Worm (Caenorhabditis elegans): ENCODE measurements around the gene Y75B8A.39.

The Y75B8A.39 gene

DNA sequence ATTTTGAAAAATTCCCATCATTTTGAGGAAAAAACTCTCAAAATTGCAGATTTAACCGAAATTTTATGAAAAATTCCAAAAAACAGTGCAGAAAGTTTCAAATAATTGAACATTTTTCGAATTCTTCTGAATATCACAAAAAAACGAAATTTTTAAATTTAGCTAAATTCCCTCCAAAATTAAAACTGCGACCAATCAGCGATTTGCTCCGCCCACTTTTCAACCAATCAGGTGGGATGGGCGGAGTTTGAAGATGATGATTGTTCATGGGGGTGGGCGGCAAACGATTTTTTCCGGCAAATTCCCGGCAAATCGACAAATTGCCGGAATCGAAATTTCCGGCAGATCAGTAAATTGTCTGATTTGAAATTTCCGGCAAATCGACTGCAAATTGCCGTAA is 21.3 kb downstream of the Y75B8A.39 start:
- no peak for TF ChIP-seq him-1 (tag; optimal IDR thresholded peaks at IDR 0.05)
- TF ChIP-seq Y79H2A.3 (GFP tag; conservative IDR thresholded peaks at IDR 0.05): no peak
- TF ChIP-seq madf-3 (GFP tag; IDR thresholded peaks at IDR 0.05): no peak
- TF ChIP-seq nfyb-1 (GFP tag; IDR thresholded peaks at IDR 0.05): 0 out of 2 replicates have a peak, but pooled peaks have one; percentile 53
- TF ChIP-seq dox-1 (GFP tag; IDR thresholded peaks at IDR 0.05): no peak
- TF ChIP-seq C06A6.2 (GFP tag; conservative IDR thresholded peaks at IDR 0.05): no peak
- TF ChIP-seq F57C9.4 (tag; optimal IDR thresholded peaks at IDR 0.05): no peak

DNA sequence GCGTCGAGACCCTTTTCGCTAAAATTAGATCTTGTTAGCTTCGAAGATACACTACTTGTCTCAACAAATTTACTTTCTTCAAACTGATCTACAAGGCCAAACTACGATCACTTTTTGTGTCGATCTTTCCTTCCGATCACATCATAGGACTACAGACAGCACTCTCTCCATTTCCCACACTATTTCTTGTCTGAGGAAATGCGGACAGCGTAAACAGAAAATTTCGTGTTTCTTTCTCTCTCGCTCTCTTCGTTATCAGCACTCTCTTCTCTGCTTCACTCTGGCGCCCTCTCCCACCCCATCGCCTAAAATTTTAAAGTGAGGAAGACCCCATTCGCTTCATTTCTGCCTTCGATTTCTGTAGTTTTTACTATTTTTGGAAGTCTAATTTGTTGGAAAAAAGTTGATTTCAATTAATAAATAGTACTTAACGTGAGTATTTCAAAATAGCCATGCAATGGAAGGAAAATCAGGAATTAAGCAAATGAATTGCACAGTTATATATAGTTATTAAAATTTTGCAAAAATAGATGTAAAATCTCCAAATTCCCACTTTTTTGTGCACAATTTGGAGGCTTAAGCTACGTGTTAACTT is 22.5 kb downstream of the Y75B8A.39 start:
- TF ChIP-seq nhr-80 (tag; optimal IDR thresholded peaks at IDR 0.05) (peak; percentile 80), lsy-27 (tag; optimal IDR thresholded peaks at IDR 0.05; ENCODE audit: borderline replicate concordance, insufficient read depth) (no peak), chd-7 (tag; optimal IDR thresholded peaks at IDR 0.05) (no peak), ZK185.1 (tag; optimal IDR thresholded peaks at IDR 0.05; ENCODE audit: poor library complexity, severe bottlenecking) (peak; percentile 22), T26A5.8 (tag; optimal IDR thresholded peaks at IDR 0.05) (no peak), somi-1 (GFP tag; optimal IDR thresholded peaks at IDR 0.05) (no peak), mcd-1 (GFP tag; IDR thresholded peaks at IDR 0.05) (peak; percentile 48; the same call in 1 of the 2 replicates), akir-1 (GFP tag; optimal IDR thresholded peaks at IDR 0.05) (no peak), ceh-27 (GFP tag; optimal IDR thresholded peaks at IDR 0.05) (no peak), ceh-40 (GFP tag; IDR thresholded peaks at IDR 0.05) (no peak), hmg-1.2 (GFP tag; IDR thresholded peaks at IDR 0.05) (peak; percentile 94), attf-5 (GFP tag; optimal IDR thresholded peaks at IDR 0.05) (peak; percentile 24), lin-35 (GFP tag; optimal IDR thresholded peaks at IDR 0.05) (peak in 1 of 3 experiments; percentile 19), atf-7 (tag; optimal IDR thresholded peaks at IDR 0.05) (peak; percentile 31), hlh-26 (GFP tag; conservative IDR thresholded peaks at IDR 0.05) (no peak), ztf-26 (tag; optimal IDR thresholded peaks at IDR 0.05) (peak; percentile 21), zfh-2 (GFP tag; conservative IDR thresholded peaks at IDR 0.05) (0 out of 2 replicates have a peak, but pooled peaks have one; percentile 33), F37B4.10 (GFP tag; IDR thresholded peaks at IDR 0.05) (no peak), dox-1 (GFP tag; IDR thresholded peaks at IDR 0.05) (peak; percentile 65; the same call in 1 of the 2 replicates), lin-40 (tag; optimal IDR thresholded peaks at IDR 0.05) (peak; percentile 59), aptf-3 (GFP tag; IDR thresholded peaks at IDR 0.05) (no peak), ceh-91 (GFP tag; IDR thresholded peaks at IDR 0.05) (no peak), nfya-2 (GFP tag; IDR thresholded peaks at IDR 0.05) (no peak), attf-3 (GFP tag; conservative IDR thresholded peaks at IDR 0.05) (no peak), cebp-2 (GFP tag; IDR thresholded peaks at IDR 0.05) (no peak), nhr-179 (tag; optimal IDR thresholded peaks at IDR 0.05) (no peak), cebp-1 (GFP tag; IDR thresholded peaks at IDR 0.05) (no peak), cebp-1 (tag; optimal IDR thresholded peaks at IDR 0.05) (peak; percentile 64), snpc-4 (GFP tag; optimal IDR thresholded peaks at IDR 0.05) (no peak), snpc-4 (tag; optimal IDR thresholded peaks at IDR 0.05) (peak in 2 of 4 experiments; percentile 20 to 40), tbp1 (GFP tag; optimal IDR thresholded peaks at IDR 0.05) (peak; percentile 28), B0261.1 (tag; optimal IDR thresholded peaks at IDR 0.05) (no peak), nhr-90 (tag; optimal IDR thresholded peaks at IDR 0.05) (peak; percentile 6), efl-1 (GFP tag; optimal IDR thresholded peaks at IDR 0.05) (no peak), F10E7.11 (tag; optimal IDR thresholded peaks at IDR 0.05) (no peak), B0336.3 (GFP tag; IDR thresholded peaks at IDR 0.05) (peak; percentile 50; the same call in 1 of the 2 replicates)

All from whole organism, young adult.